Worm (Caenorhabditis elegans): ENCODE results near the gene F42G8.8.

ce11 chrIV:8148494-8148893 lies 29.6 kb downstream of the F42G8.8 start, which contains the start of gene pmk-1:
- no peak for TF ChIP-seq nhr-43 (tag; optimal IDR thresholded peaks at IDR 0.05; ENCODE audit: poor library complexity, severe bottlenecking)
- no peak for TF ChIP-seq nhr-77 (tag; optimal IDR thresholded peaks at IDR 0.05)
- no peak for TF ChIP-seq nhr-11 (tag; optimal IDR thresholded peaks at IDR 0.05)
- TF ChIP-seq snpc-4 (tag; optimal IDR thresholded peaks at IDR 0.05) = no peak
- TF ChIP-seq tbx-2 (tag; optimal IDR thresholded peaks at IDR 0.05) = no peak
- no peak for TF ChIP-seq fos-1 (tag; optimal IDR thresholded peaks at IDR 0.05)
- no peak for TF ChIP-seq nfya-1 (tag; optimal IDR thresholded peaks at IDR 0.05; ENCODE audit: insufficient read depth)
- no peak for TF ChIP-seq egl-27 (tag; optimal IDR thresholded peaks at IDR 0.05)
- TF ChIP-seq pqm-1 (tag; optimal IDR thresholded peaks at IDR 0.05) = no peak
- TF ChIP-seq ceh-82 (tag; optimal IDR thresholded peaks at IDR 0.05) = no peak
- no peak for TF ChIP-seq ama-1 (optimal IDR thresholded peaks at IDR 0.05)
- no peak for TF ChIP-seq nhr-25 (tag; optimal IDR thresholded peaks at IDR 0.05)

Data from whole organism, L3 larva.